Worm (Caenorhabditis elegans): Measurements from ENCODE around the gene C50E10.1.

DNA sequence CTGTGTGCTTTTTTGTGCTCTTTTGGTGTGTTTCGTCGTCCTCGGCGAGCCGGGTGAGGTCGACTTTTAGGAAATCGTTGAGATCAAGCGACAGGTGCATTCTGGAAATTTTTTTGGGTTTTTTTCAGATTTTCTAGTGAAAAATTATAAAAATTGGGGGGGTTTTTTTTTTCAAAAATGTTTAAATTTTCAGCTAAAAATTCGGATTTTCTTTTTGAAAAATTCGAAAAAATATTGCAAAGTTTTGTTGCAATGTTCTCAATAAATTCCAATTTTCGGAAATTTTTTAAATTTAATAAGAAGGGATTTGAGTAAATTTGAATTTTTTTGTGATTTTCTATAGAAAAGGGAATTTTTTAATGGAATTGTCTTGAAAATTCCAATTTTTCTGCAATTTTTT, 27.3 kb downstream of the C50E10.1 start, which contains the start of gene Y57A10A.27:
- TF ChIP-seq grh-1 (GFP tag; IDR thresholded peaks at IDR 0.05) = no peak
- TF ChIP-seq mep-1 (tag; optimal IDR thresholded peaks at IDR 0.05) = no peak
- no peak for TF ChIP-seq blmp-1 (tag; optimal IDR thresholded peaks at IDR 0.05)
- no peak for TF ChIP-seq efl-3 (GFP tag; optimal IDR thresholded peaks at IDR 0.05)

All from whole organism, L1 larva.